Fruit fly (Drosophila melanogaster) whole organism, embryonic: ENCODE results near the gene Cyp313b1.

Experiments
- Blimp-1 ChIP-seq: fragments of 200-800 bp; sonication (Bioruptor generic); optimal IDR thresholded peaks from 3 replicates; lab custom pipeline; 2018; ENCODE audit warnings: missing biosample characterization, missing genetic modification characterization, mild to moderate bottlenecking, moderate library complexity, missing genetic modification reagents
- CG10565 ChIP-seq: fragments of 200-800 bp; sonication (Bioruptor generic); optimal IDR thresholded peaks from 3 replicates; lab custom pipeline; 2016; ENCODE audit warnings: missing biosample characterization, mild to moderate bottlenecking, missing genetic modification characterization
- CG10654 ChIP-seq: fragments of 200-800 bp; sonication (Bioruptor generic); optimal IDR thresholded peaks from 2 replicates; lab custom pipeline; 2016; ENCODE audit warnings: missing biosample characterization, missing genetic modification characterization
- CG11247 ChIP-seq: fragments of 200-800 bp; sonication (Bioruptor generic); IDR thresholded peaks from 2 replicates; pipeline ENCODE4 v1.3.6; 2022; ENCODE audit warnings: missing biosample characterization, missing genetic modification characterization
- CG13296 ChIP-seq: fragments of 200-800 bp; sonication (Bioruptor generic); optimal IDR thresholded peaks from 3 replicates; lab custom pipeline; 2018; ENCODE audit warnings: missing biosample characterization, mild to moderate bottlenecking, missing genetic modification characterization
- CG13775 ChIP-seq: fragments of 200-800 bp; sonication (Bioruptor generic); optimal IDR thresholded peaks from 3 replicates; lab custom pipeline; 2017; ENCODE audit warnings: missing biosample characterization, mild to moderate bottlenecking, missing genetic modification characterization
- CG14667 ChIP-seq: fragments of 200-800 bp; sonication (Bioruptor generic); IDR thresholded peaks from 2 replicates; pipeline ENCODE4 v1.3.6; 2022; ENCODE audit warnings: missing biosample characterization, missing genetic modification characterization
- CG17802 ChIP-seq: fragments of 200-800 bp; sonication (Bioruptor generic); optimal IDR thresholded peaks from 2 replicates; lab custom pipeline; 2018; ENCODE audit warnings: missing biosample characterization, mild to moderate bottlenecking, missing genetic modification characterization, moderate library complexity
- CG6791 ChIP-seq: fragments of 200-800 bp; sonication (Bioruptor generic); IDR thresholded peaks from 3 replicates; pipeline ENCODE4 v1.3.6; 2022; ENCODE audit warnings: missing biosample characterization, missing genetic modification characterization; ENCODE audit not compliant: partially characterized antibody
- CG9932 ChIP-seq: fragments of 200-800 bp; sonication (Bioruptor generic); IDR thresholded peaks from 2 replicates; pipeline ENCODE4 v1.3.6; 2022; ENCODE audit warnings: missing biosample characterization, missing genetic modification characterization
- D ChIP-seq, 2 experiments: fragments of 200-800 bp in 1 of 2; fragments of >200 bp in 1 of 2; sonication (Bioruptor generic) in 1 of 2; optimal IDR thresholded peaks; 2 replicates in 1 of 2; 3 replicates in 1 of 2; lab custom pipeline; 2017; ENCODE audit warnings: mild to moderate bottlenecking in 1 of 2, missing biosample characterization in 1 of 2, missing genetic modification characterization in 1 of 2, missing genetic modification reagents in 1 of 2
- D19B ChIP-seq: fragments of 200-800 bp; sonication (Bioruptor generic); optimal IDR thresholded peaks from 2 replicates; lab custom pipeline; 2017; ENCODE audit warnings: missing biosample characterization, mild to moderate bottlenecking, missing genetic modification characterization
- Doc3 ChIP-seq: fragments of 200-800 bp; sonication (Bioruptor generic); IDR thresholded peaks from 3 replicates; pipeline ENCODE4 v1.3.6; 2022; ENCODE audit warnings: missing biosample characterization, missing genetic modification characterization; ENCODE audit not compliant: partially characterized antibody
- Gug ChIP-seq: fragments of 200-800 bp; sonication (Bioruptor generic); IDR thresholded peaks from 4 replicates; pipeline ENCODE4 v1.3.6; 2022; ENCODE audit warnings: missing biosample characterization, missing genetic modification characterization
- HmgZ ChIP-seq: fragments of 200-800 bp; sonication (Bioruptor generic); optimal IDR thresholded peaks from 2 replicates; lab custom pipeline; 2018; ENCODE audit warnings: missing biosample characterization, mild to moderate bottlenecking, missing genetic modification characterization
- Meics ChIP-seq: fragments of 200-800 bp; sonication (Bioruptor generic); optimal IDR thresholded peaks from 2 replicates; lab custom pipeline; 2017; ENCODE audit warnings: missing biosample characterization, mild to moderate bottlenecking, missing genetic modification characterization
- Mes4 ChIP-seq: fragments of 200-800 bp; sonication (Bioruptor generic); optimal IDR thresholded peaks from 2 replicates; lab custom pipeline; 2016; ENCODE audit warnings: missing biosample characterization, missing genetic modification characterization
- Mrtf ChIP-seq: fragments of 200-800 bp; sonication (Bioruptor generic); IDR thresholded peaks from 3 replicates; pipeline ENCODE4 v1.3.6; 2022; ENCODE audit warnings: missing biosample characterization, missing genetic modification characterization
- NC2α ChIP-seq: fragments of 200-800 bp; sonication (Bioruptor generic); optimal IDR thresholded peaks from 2 replicates; lab custom pipeline; 2016; ENCODE audit warnings: missing biosample characterization, missing genetic modification characterization
- NC2β ChIP-seq: fragments of 200-800 bp; sonication (Bioruptor generic); optimal IDR thresholded peaks from 2 replicates; lab custom pipeline; 2016; ENCODE audit warnings: missing biosample characterization, missing genetic modification characterization
- Optix ChIP-seq: fragments of 200-800 bp; sonication (Bioruptor generic); IDR thresholded peaks from 3 replicates; pipeline ENCODE4 v1.3.6; 2022; ENCODE audit warnings: missing biosample characterization, missing genetic modification characterization
- Poxn ChIP-seq: fragments of 200-800 bp; sonication (Bioruptor generic); IDR thresholded peaks from 2 replicates; pipeline ENCODE4 v1.3.6; 2022; ENCODE audit warnings: missing biosample characterization, missing genetic modification characterization
- Sox100B ChIP-seq: fragments of 200-800 bp; sonication (Bioruptor generic); optimal IDR thresholded peaks from 3 replicates; lab custom pipeline; 2018; ENCODE audit warnings: missing biosample characterization, mild to moderate bottlenecking, missing genetic modification characterization
- Stat92E ChIP-seq, 3 experiments: fragments of >200 bp in 2 of 3; fragments of 200-800 bp in 1 of 3; sonication (Bioruptor generic) in 1 of 3; optimal IDR thresholded peaks; 2 replicates each; lab custom pipeline; 2017 to 2019; ENCODE audit warnings: missing biosample characterization in 3 of 3, missing genetic modification characterization in 3 of 3, mild to moderate bottlenecking in 1 of 3, moderate library complexity in 1 of 3
- Taf1 ChIP-seq: fragments of 200-800 bp; sonication (Bioruptor generic); IDR thresholded peaks from 2 replicates; pipeline ENCODE4 v1.3.6; 2022; ENCODE audit warnings: missing biosample characterization, missing genetic modification characterization
- abd-A ChIP-seq: fragments of 200-800 bp; sonication (Bioruptor generic); optimal IDR thresholded peaks from 3 replicates; lab custom pipeline; 2019; ENCODE audit warnings: missing biosample characterization, mild to moderate bottlenecking, missing genetic modification characterization, moderate library complexity
- ara ChIP-seq: fragments of 200-800 bp; sonication (Bioruptor generic); IDR thresholded peaks from 2 replicates; pipeline ENCODE4 v1.3.6; 2022; ENCODE audit warnings: missing biosample characterization, missing genetic modification characterization
- chinmo ChIP-seq: fragments of 200-800 bp; sonication (Bioruptor generic); IDR thresholded peaks from 4 replicates; pipeline ENCODE4 v1.3.6; 2022; ENCODE audit warnings: missing biosample characterization, missing genetic modification characterization; ENCODE audit not compliant: partially characterized antibody
- da ChIP-seq: fragments of 200-800 bp; sonication (Bioruptor generic); optimal IDR thresholded peaks from 2 replicates; lab custom pipeline; 2016; ENCODE audit warnings: missing biosample characterization, missing genetic modification characterization
- fd64A ChIP-seq: fragments of 200-800 bp; sonication (Bioruptor generic); optimal IDR thresholded peaks from 3 replicates; lab custom pipeline; 2018; ENCODE audit warnings: missing biosample characterization, mild to moderate bottlenecking, missing genetic modification characterization
- fd96Cb ChIP-seq: fragments of 200-800 bp; sonication (Bioruptor generic); optimal IDR thresholded peaks from 2 replicates; lab custom pipeline; 2018; ENCODE audit warnings: missing biosample characterization, mild to moderate bottlenecking, missing genetic modification characterization, moderate library complexity
- her ChIP-seq: fragments of 200-800 bp; sonication (Bioruptor generic); optimal IDR thresholded peaks from 2 replicates; lab custom pipeline; 2016; ENCODE audit warnings: missing biosample characterization, missing genetic modification characterization
- kni ChIP-seq: fragments of 200-800 bp; sonication (Bioruptor generic); optimal IDR thresholded peaks from 3 replicates; lab custom pipeline; 2017; ENCODE audit warnings: mild to moderate bottlenecking, missing biosample characterization, missing genetic modification reagents, missing genetic modification characterization
- lbe ChIP-seq: fragments of 200-800 bp; sonication (Bioruptor generic); optimal IDR thresholded peaks from 2 replicates; lab custom pipeline; 2016; ENCODE audit warnings: missing biosample characterization, mild to moderate bottlenecking, missing genetic modification characterization
- nau ChIP-seq: fragments of 200-800 bp; sonication (Bioruptor generic); optimal IDR thresholded peaks from 3 replicates; lab custom pipeline; 2017; ENCODE audit warnings: missing biosample characterization, mild to moderate bottlenecking, missing genetic modification characterization, missing genetic modification reagents
- nerfin-2 ChIP-seq: fragments of 200-800 bp; sonication (Bioruptor generic); IDR thresholded peaks from 2 replicates; pipeline ENCODE4 v1.3.6; 2022; ENCODE audit warnings: missing biosample characterization, missing genetic modification characterization; ENCODE audit not compliant: partially characterized antibody
- nmo ChIP-seq: fragments of 200-800 bp; sonication (Bioruptor generic); optimal IDR thresholded peaks from 2 replicates; lab custom pipeline; 2018; ENCODE audit warnings: missing biosample characterization, mild to moderate bottlenecking, missing genetic modification characterization, moderate library complexity
- pan ChIP-seq, 4 experiments: fragments of >200 bp in 3 of 4; fragments of 200-800 bp in 1 of 4; sonication (Bioruptor generic) in 1 of 4; optimal IDR thresholded peaks in 3 of 4; IDR thresholded peaks in 1 of 4; 2 replicates each; pipeline versions ENCODE4 v1.3.6 to Lab custom; 2017 to 2022; ENCODE audit warnings: missing biosample characterization in 2 of 4, missing genetic modification characterization in 2 of 4, mixed read lengths in 1 of 4
- rib ChIP-seq: fragments of 200-800 bp; sonication (Bioruptor generic); IDR thresholded peaks from 2 replicates; pipeline ENCODE4 v1.3.6; 2022; ENCODE audit warnings: missing biosample characterization, missing genetic modification characterization
- row ChIP-seq: fragments of 200-800 bp; sonication (Bioruptor generic); IDR thresholded peaks from 3 replicates; pipeline ENCODE4 v1.3.6; 2022; ENCODE audit warnings: missing biosample characterization, missing genetic modification characterization
- stwl ChIP-seq: fragments of 200-800 bp; sonication (Bioruptor generic); optimal IDR thresholded peaks from 3 replicates; lab custom pipeline; 2018; ENCODE audit warnings: missing biosample characterization, mild to moderate bottlenecking, missing genetic modification characterization, moderate library complexity
- tll ChIP-seq, 2 experiments: fragments of 200-800 bp in 1 of 2; fragments of >200 bp in 1 of 2; sonication (Bioruptor generic) in 1 of 2; optimal IDR thresholded peaks; 2 replicates each; lab custom pipeline; 2017 to 2019; ENCODE audit warnings: missing biosample characterization in 2 of 2, missing genetic modification characterization in 2 of 2, mild to moderate bottlenecking in 1 of 2, moderate library complexity in 1 of 2
- tna ChIP-seq: fragments of 200-800 bp; sonication (Bioruptor generic); IDR thresholded peaks from 2 replicates; pipeline ENCODE4 v1.3.6; 2022; ENCODE audit warnings: missing biosample characterization, missing genetic modification characterization; ENCODE audit not compliant: partially characterized antibody
- toy ChIP-seq: fragments of 200-800 bp; sonication (Bioruptor generic); IDR thresholded peaks from 2 replicates; pipeline ENCODE4 v1.3.6; 2022; ENCODE audit warnings: missing biosample characterization, missing genetic modification characterization
- trh ChIP-seq: fragments of 200-800 bp; sonication (Bioruptor generic); optimal IDR thresholded peaks from 2 replicates; lab custom pipeline; 2016; ENCODE audit warnings: missing biosample characterization, missing genetic modification characterization
- tx ChIP-seq: fragments of 200-800 bp; sonication (Bioruptor generic); optimal IDR thresholded peaks from 2 replicates; lab custom pipeline; 2016; ENCODE audit warnings: missing biosample characterization, missing genetic modification characterization
- zf30C ChIP-seq: fragments of 200-800 bp; sonication (Bioruptor generic); optimal IDR thresholded peaks from 3 replicates; lab custom pipeline; 2018; ENCODE audit warnings: missing biosample characterization, mild to moderate bottlenecking, missing genetic modification characterization

Cyp313b1 gene

dm6 chr3R:8663668-8664283 is 18.3 kb upstream of the Cyp313b1 start, which contains the start of gene CG8032 (continued):
- TF ChIP-seq Meics (GFP tag; lab: Kevin White, UChicago), result peak; percentile 12
- no peak for TF ChIP-seq rib (GFP tag; lab: Robert Waterston, UW)
- peak; percentile 27 for TF ChIP-seq her (GFP tag; lab: Kevin White, UChicago)
- TF ChIP-seq HmgZ, result peak; percentile 70
- peak; percentile 57 for TF ChIP-seq tx (GFP tag; lab: Kevin White, UChicago)
- peak; percentile 72 for TF ChIP-seq CG9932
- no peak for TF ChIP-seq CG14667 (GFP tag; lab: Robert Waterston, UW)
- peak; percentile 7 for TF ChIP-seq nau (GFP tag; lab: Kevin White, UChicago)
- no peak for TF ChIP-seq CG10565
- TF ChIP-seq Taf1, result 0 out of 2 replicates have a peak, but pooled peaks have one; percentile 24
- no peak for TF ChIP-seq CG10654 (GFP tag; lab: Kevin White, UChicago)
- TF ChIP-seq fd64A (GFP tag; lab: Kevin White, UChicago), result no peak
- TF ChIP-seq row (GFP tag; lab: Robert Waterston, UW), result peak; percentile 62
- peak; percentile 29 for TF ChIP-seq Blimp-1
- TF ChIP-seq toy (GFP tag; lab: Robert Waterston, UW), result no peak
- peak; percentile 16 for TF ChIP-seq CG13296 (GFP tag; lab: Kevin White, UChicago)
- TF ChIP-seq Stat92E (GFP tag; optimal IDR thresholded peaks at IDR 0.05; lab: Kevin White, UChicago), result no peak
- TF ChIP-seq chinmo (GFP tag; lab: Robert Waterston, UW), result 0 out of 4 replicates have a peak, but pooled peaks have one; percentile 61
- peak; percentile 61 for TF ChIP-seq CG13775 (GFP tag; lab: Kevin White, UChicago)
- TF ChIP-seq D (optimal IDR thresholded peaks at IDR 0.05; lab: Kevin White, UChicago), result no peak
- no peak for TF ChIP-seq D (GFP tag; optimal IDR thresholded peaks at IDR 0.05; lab: Kevin White, UChicago)
- TF ChIP-seq CG17802 (tag; lab: Kevin White, UChicago), result no peak
- TF ChIP-seq Mes4 (GFP tag; lab: Kevin White, UChicago), result peak; percentile 38
- TF ChIP-seq Gug (GFP tag; lab: Robert Waterston, UW), result 0 out of 4 replicates have a peak, but pooled peaks have one; percentile 2
- no peak for TF ChIP-seq Optix (GFP tag; lab: Robert Waterston, UW)
- TF ChIP-seq CG6791, result no peak
- TF ChIP-seq Poxn (GFP tag; lab: Robert Waterston, UW), result no peak
- TF ChIP-seq abd-A (tag; lab: Kevin White, UChicago), result no peak
- TF ChIP-seq NC2α, result no peak
- no peak for TF ChIP-seq CG11247 (GFP tag; lab: Robert Waterston, UW)
- no peak for TF ChIP-seq da (GFP tag; lab: Kevin White, UChicago)
- peak; percentile 65 for TF ChIP-seq Doc3
- TF ChIP-seq nerfin-2 (GFP tag; lab: Robert Waterston, UW), result no peak
- TF ChIP-seq pan (optimal IDR thresholded peaks at IDR 0.05; lab: Kevin White, UChicago), result no peak
- no peak for TF ChIP-seq pan (GFP tag; optimal IDR thresholded peaks at IDR 0.05 in 1 of 2, IDR thresholded peaks at IDR 0.05 in 1 of 2)
- no peak for TF ChIP-seq zf30C (GFP tag; lab: Kevin White, UChicago)
- TF ChIP-seq D19B (GFP tag; lab: Kevin White, UChicago), result no peak
- TF ChIP-seq kni (GFP tag; lab: Kevin White, UChicago), result no peak
- TF ChIP-seq stwl (tag; lab: Kevin White, UChicago), result peak; percentile 65
- no peak for TF ChIP-seq ara (GFP tag; lab: Robert Waterston, UW)
- TF ChIP-seq lbe (GFP tag; lab: Kevin White, UChicago), result peak; percentile 16
- no peak; the same call in 1 of the 2 replicates for TF ChIP-seq tna (GFP tag; lab: Robert Waterston, UW)
- peak; percentile 69 for TF ChIP-seq NC2β (GFP tag; lab: Kevin White, UChicago)
- 0 out of 3 replicates have a peak, but pooled peaks have one; percentile 36 for TF ChIP-seq Mrtf (GFP tag; lab: Robert Waterston, UW)
- TF ChIP-seq tll (GFP tag; optimal IDR thresholded peaks at IDR 0.05; lab: Kevin White, UChicago), result peak in 1 of 2 experiments; percentile 40
- TF ChIP-seq nmo (GFP tag; lab: Kevin White, UChicago), result peak; percentile 60
- peak; percentile 25 for TF ChIP-seq Sox100B (GFP tag; lab: Kevin White, UChicago)
- TF ChIP-seq trh (GFP tag; lab: Kevin White, UChicago), result no peak
- no peak for TF ChIP-seq fd96Cb (tag; lab: Kevin White, UChicago)
